Fruit fly (Drosophila melanogaster): Measurements from ENCODE around the gene side-VII.

The side-VII gene

DNA sequence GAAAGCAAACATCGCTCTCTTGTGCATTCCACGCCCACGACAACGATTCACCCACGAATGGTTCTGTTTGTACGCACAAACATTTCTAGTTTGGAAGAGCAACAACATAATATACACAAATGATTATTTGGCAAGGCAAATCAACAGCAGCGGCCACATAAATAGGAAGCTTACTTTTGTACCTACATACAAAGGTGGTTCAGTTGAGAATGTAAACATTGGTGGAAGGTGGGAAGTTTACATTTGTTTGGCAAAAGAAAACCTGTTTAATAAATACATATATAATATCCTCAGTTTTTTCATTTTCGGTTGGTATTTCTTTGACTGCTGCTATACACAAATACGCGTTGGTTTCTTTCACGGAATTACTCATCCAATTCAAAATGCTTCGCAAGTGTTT lies 37.2 kb downstream of the side-VII start (continued):
- TF ChIP-seq CG9797 (GFP tag; optimal IDR thresholded peaks at IDR 0.05) (no peak), CG3838 (GFP tag; optimal IDR thresholded peaks at IDR 0.05) (peak; percentile 51), grau (tag; optimal IDR thresholded peaks at IDR 0.05) (peak; percentile 91), toy (GFP tag; IDR thresholded peaks at IDR 0.05) (no peak), gsb-n (tag; optimal IDR thresholded peaks at IDR 0.05) (peak; percentile 79), fd3F (GFP tag; optimal IDR thresholded peaks at IDR 0.05) (peak; percentile 88), CG1832 (GFP tag; optimal IDR thresholded peaks at IDR 0.05) (no peak), schlank (tag; optimal IDR thresholded peaks at IDR 0.05) (peak; percentile 82), hth (optimal IDR thresholded peaks at IDR 0.05) (no peak), slbo (GFP tag; IDR thresholded peaks at IDR 0.05) (no peak), CG9437 (GFP tag; optimal IDR thresholded peaks at IDR 0.05) (peak; percentile 78), fd102C (GFP tag; optimal IDR thresholded peaks at IDR 0.05) (peak; percentile 78), Atf-2 (GFP tag; optimal IDR thresholded peaks at IDR 0.05) (peak; percentile 84), CG17829 (tag; optimal IDR thresholded peaks at IDR 0.05) (peak; percentile 86), CG13894 (tag; optimal IDR thresholded peaks at IDR 0.05) (peak; percentile 70), lilli (GFP tag; optimal IDR thresholded peaks at IDR 0.05) (peak; percentile 94), Nf-YA (GFP tag; IDR thresholded peaks at IDR 0.05) (no peak), CG18619 (GFP tag; optimal IDR thresholded peaks at IDR 0.05) (peak; percentile 89), CG11398 (GFP tag; optimal IDR thresholded peaks at IDR 0.05) (peak; percentile 72), fd64A (GFP tag; optimal IDR thresholded peaks at IDR 0.05) (peak; percentile 82), Mrtf (GFP tag; IDR thresholded peaks at IDR 0.05) (no peak), Doc3 (GFP tag; IDR thresholded peaks at IDR 0.05; ENCODE audit: partially characterized antibody) (no peak), CG18262 (tag; optimal IDR thresholded peaks at IDR 0.05) (peak; percentile 89), Ssrp (tag; optimal IDR thresholded peaks at IDR 0.05) (peak; percentile 86), dmrt11E (tag; optimal IDR thresholded peaks at IDR 0.05) (peak; percentile 82), CG17385 (GFP tag; optimal IDR thresholded peaks at IDR 0.05) (peak; percentile 88), CG7786 (GFP tag; optimal IDR thresholded peaks at IDR 0.05) (peak; percentile 61), Vsx1 (GFP tag; optimal IDR thresholded peaks at IDR 0.05) (peak; percentile 81), Dip2 (GFP tag; IDR thresholded peaks at IDR 0.05) (no peak), NfI (GFP tag; optimal IDR thresholded peaks at IDR 0.05) (peak; percentile 92), CG4707 (GFP tag; optimal IDR thresholded peaks at IDR 0.05) (peak; percentile 81), Camta (GFP tag; optimal IDR thresholded peaks at IDR 0.05) (peak; percentile 82), ewg (GFP tag; optimal IDR thresholded peaks at IDR 0.05) (peak; percentile 80), ash1 (GFP tag; optimal IDR thresholded peaks at IDR 0.05) (peak; percentile 47), pnt (GFP tag; optimal IDR thresholded peaks at IDR 0.05) (peak; percentile 73), CG4282 (GFP tag; optimal IDR thresholded peaks at IDR 0.05) (peak; percentile 49), sens (GFP tag) (peak; percentile 98), gce (GFP tag; IDR thresholded peaks at IDR 0.05) (no peak), Opbp (GFP tag; IDR thresholded peaks at IDR 0.05; ENCODE audit: partially characterized antibody) (no peak), CG7839 (tag; optimal IDR thresholded peaks at IDR 0.05) (peak; percentile 93), CG15269 (tag; optimal IDR thresholded peaks at IDR 0.05) (peak; percentile 93), Xrp1 (GFP tag; IDR thresholded peaks at IDR 0.05) (no peak), CG16863 (GFP tag; optimal IDR thresholded peaks at IDR 0.05) (peak; percentile 86), Aef1 (GFP tag; IDR thresholded peaks at IDR 0.05) (no peak), az2 (GFP tag; optimal IDR thresholded peaks at IDR 0.05) (peak; percentile 89), klu (GFP tag; IDR thresholded peaks at IDR 0.05) (no peak), pzg (GFP tag; optimal IDR thresholded peaks at IDR 0.05) (peak; percentile 6), Hr78 (GFP tag; optimal IDR thresholded peaks at IDR 0.05) (peak in 1 of 2 experiments; percentile 5), CG2875 (GFP tag; optimal IDR thresholded peaks at IDR 0.05) (peak; percentile 86), kah (GFP tag; optimal IDR thresholded peaks at IDR 0.05) (peak; percentile 58), fd96Cb (tag; optimal IDR thresholded peaks at IDR 0.05) (peak; percentile 90)

All from whole organism, embryonic.